Fruit fly (Drosophila melanogaster): ENCODE data around the gene CG8043.
A peak's percentile ranks its signal among the peaks of the same experiment; 100 is the strongest.

Gene CG8043

dm6 chr3R:8659200-8659897, 17.4 kb upstream of the CG8043 start (continued):
- TF ChIP-seq CG9797 (GFP tag; optimal IDR thresholded peaks at IDR 0.05) (no peak), nom (GFP tag; optimal IDR thresholded peaks at IDR 0.05) (peak; percentile 40), NC2β (GFP tag; optimal IDR thresholded peaks at IDR 0.05) (peak; percentile 41), hbn (GFP tag; IDR thresholded peaks at IDR 0.05; ENCODE audit: partially characterized antibody) (no peak), NFAT (GFP tag; IDR thresholded peaks at IDR 0.05) (peak; percentile 90), bsh (GFP tag; optimal IDR thresholded peaks at IDR 0.05) (peak in 1 of 2 experiments; percentile 61), Taf1 (GFP tag; IDR thresholded peaks at IDR 0.05) (no peak), CG9817 (tag; optimal IDR thresholded peaks at IDR 0.05) (peak; percentile 67), CG3281 (GFP tag; optimal IDR thresholded peaks at IDR 0.05) (peak; percentile 74), tio (GFP tag; optimal IDR thresholded peaks at IDR 0.05) (no peak), CG34422 (GFP tag; IDR thresholded peaks at IDR 0.05) (peak; percentile 73; the same call in 2 of the 3 replicates), Side (GFP tag; optimal IDR thresholded peaks at IDR 0.05) (peak; percentile 31), CG6813 (GFP tag; optimal IDR thresholded peaks at IDR 0.05) (peak; percentile 57), her (GFP tag; optimal IDR thresholded peaks at IDR 0.05) (peak; percentile 52), crol (GFP tag; IDR thresholded peaks at IDR 0.05) (no peak), dimm (GFP tag; IDR thresholded peaks at IDR 0.05) (no peak), CG1832 (GFP tag; optimal IDR thresholded peaks at IDR 0.05) (peak; percentile 80), CG18262 (tag; optimal IDR thresholded peaks at IDR 0.05) (peak; percentile 27), emc (GFP tag; optimal IDR thresholded peaks at IDR 0.05) (peak; percentile 10), ftz-f1 (GFP tag; optimal IDR thresholded peaks at IDR 0.05) (peak; percentile 89), Dll (GFP tag; IDR thresholded peaks at IDR 0.05; ENCODE audit: partially characterized antibody) (no peak), zen (tag; optimal IDR thresholded peaks at IDR 0.05) (peak; percentile 44), CG3726 (GFP tag; IDR thresholded peaks at IDR 0.05) (no peak), crp (GFP tag; optimal IDR thresholded peaks at IDR 0.05) (peak in 1 of 2 experiments; percentile 8), dati (GFP tag; IDR thresholded peaks at IDR 0.05) (no peak), CG7372 (GFP tag; IDR thresholded peaks at IDR 0.05) (0 out of 2 replicates have a peak, but pooled peaks have one; percentile 27), gsb (GFP tag; IDR thresholded peaks at IDR 0.05) (peak; percentile 40; the same call in 1 of the 2 replicates), CG4617 (GFP tag; optimal IDR thresholded peaks at IDR 0.05; ENCODE audit: borderline replicate concordance) (peak; percentile 9), z (GFP tag; IDR thresholded peaks at IDR 0.05) (no peak), CG13624 (GFP tag; optimal IDR thresholded peaks at IDR 0.05) (peak; percentile 59), bcd (GFP tag; optimal IDR thresholded peaks at IDR 0.05) (peak; percentile 47), CG11504 (tag; optimal IDR thresholded peaks at IDR 0.05) (peak; percentile 54), dpn (GFP tag; optimal IDR thresholded peaks at IDR 0.05) (peak; percentile 36 to 57), tin (GFP tag; optimal IDR thresholded peaks at IDR 0.05) (peak; percentile 16), CG6765 (GFP tag; optimal IDR thresholded peaks at IDR 0.05) (no peak), ci (GFP tag; IDR thresholded peaks at IDR 0.05) (peak; percentile 79), CG9876 (GFP tag; optimal IDR thresholded peaks at IDR 0.05) (no peak), gem (tag; optimal IDR thresholded peaks at IDR 0.05) (peak; percentile 71), H2.0 (GFP tag; IDR thresholded peaks at IDR 0.05) (no peak), CG9727 (GFP tag; optimal IDR thresholded peaks at IDR 0.05) (peak; percentile 59), ranshi (GFP tag; IDR thresholded peaks at IDR 0.05) (0 out of 2 replicates have a peak, but pooled peaks have one; percentile 9), bigmax (GFP tag; optimal IDR thresholded peaks at IDR 0.05) (peak; percentile 7), seq (GFP tag; IDR thresholded peaks at IDR 0.05) (peak; percentile 58; the same call in 1 of the 2 replicates), CG2875 (GFP tag; optimal IDR thresholded peaks at IDR 0.05) (peak; percentile 41), Dbx (GFP tag; IDR thresholded peaks at IDR 0.05) (peak; percentile 55; the same call in 1 of the 3 replicates), B-H2 (GFP tag; optimal IDR thresholded peaks at IDR 0.05) (peak; percentile 68), stwl (tag; optimal IDR thresholded peaks at IDR 0.05) (peak; percentile 34), CG13424 (tag; optimal IDR thresholded peaks at IDR 0.05) (peak; percentile 67), Mad (GFP tag; optimal IDR thresholded peaks at IDR 0.05) (peak; percentile 19)
